Fruit fly (Drosophila melanogaster) whole organism: ENCODE measurements around the gene ND-PDSW.

Experiments
- CG8478 ChIP-seq: fragments of >200 bp; optimal IDR thresholded peaks from 2 replicates; lab custom pipeline; 2018; ENCODE audit warnings: inconsistent platforms
- Dll ChIP-seq: fragments of >200 bp; optimal IDR thresholded peaks from 2 replicates; lab custom pipeline; 2017
- EcR ChIP-seq, 2 experiments: fragments of >200 bp; optimal IDR thresholded peaks; 2 replicates each; lab custom pipeline; 2017; ENCODE audit warnings: missing biosample characterization in 2 of 2, missing genetic modification characterization in 2 of 2, missing genetic modification reagents in 2 of 2
- pan ChIP-seq: fragments of >200 bp; optimal IDR thresholded peaks from 2 replicates; lab custom pipeline; 2017
- psq ChIP-seq: fragments of >200 bp; optimal IDR thresholded peaks from 2 replicates; lab custom pipeline; 2017
- usp ChIP-seq: fragments of >200 bp; optimal IDR thresholded peaks from 2 replicates; lab custom pipeline; 2017; ENCODE audit warnings: missing biosample characterization, missing genetic modification characterization, mixed read lengths

ND-PDSW gene

DNA sequence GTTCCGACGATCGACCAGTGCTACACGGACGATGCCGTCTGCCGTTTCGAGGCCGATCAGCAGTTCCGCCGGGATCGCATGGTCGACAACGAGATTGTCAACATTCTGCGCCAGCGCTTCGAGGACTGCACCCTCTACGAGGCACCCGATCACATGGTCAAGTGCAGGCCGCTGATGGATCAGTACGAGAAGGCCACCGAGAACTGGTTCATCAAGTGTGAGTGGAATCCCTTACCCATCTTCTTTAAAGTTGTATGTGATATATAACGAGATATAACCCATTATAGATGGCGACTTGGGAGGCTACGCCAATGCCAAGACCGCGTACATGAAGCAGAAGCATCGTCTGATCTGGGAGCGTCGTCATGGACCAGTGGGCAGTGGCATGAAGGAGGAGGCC is 889 bp downstream of the ND-PDSW start:
- TF ChIP-seq EcR (GFP tag; optimal IDR thresholded peaks at IDR 0.05; lab: Kevin White, UChicago) (no peak), pan (lab: Kevin White, UChicago) (no peak), usp (GFP tag; lab: Kevin White, UChicago) (no peak), Dll (lab: Kevin White, UChicago) (no peak), CG8478 (no peak), psq (lab: Kevin White, UChicago) (no peak)

DNA sequence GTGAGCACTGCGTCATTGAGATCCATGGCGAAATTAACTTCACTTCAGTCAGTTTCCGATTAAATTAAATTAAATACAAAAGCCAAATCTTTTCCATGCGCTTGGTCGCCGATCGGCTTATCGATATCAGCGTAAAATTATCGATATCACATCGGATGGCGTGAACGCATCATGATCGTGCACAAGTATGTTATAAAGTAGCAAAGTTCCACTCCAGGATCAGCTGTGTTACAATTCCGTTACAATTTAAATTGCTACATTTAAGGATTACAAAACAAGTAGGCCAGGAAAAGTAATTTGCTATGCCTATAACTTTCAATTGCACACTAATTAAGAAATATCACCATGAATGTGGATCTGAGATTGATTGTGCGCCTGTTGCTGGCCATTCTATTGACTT is 3.9 kb downstream of the ND-PDSW start, which contains the start of the genes Pif1 and CG31776:
Gene Pif1 (minus strand): TSS at position 136 of the 400 bp plus-strand sequence.
Gene CG31776 (plus strand): TSS at position 314 of the 400 bp plus-strand sequence.
- TF ChIP-seq CG8478 (no peak), usp (GFP tag; lab: Kevin White, UChicago) (no peak), pan (lab: Kevin White, UChicago) (no peak), Dll (lab: Kevin White, UChicago) (no peak), EcR (GFP tag; optimal IDR thresholded peaks at IDR 0.05; lab: Kevin White, UChicago) (no peak), psq (lab: Kevin White, UChicago) (no peak)

DNA sequence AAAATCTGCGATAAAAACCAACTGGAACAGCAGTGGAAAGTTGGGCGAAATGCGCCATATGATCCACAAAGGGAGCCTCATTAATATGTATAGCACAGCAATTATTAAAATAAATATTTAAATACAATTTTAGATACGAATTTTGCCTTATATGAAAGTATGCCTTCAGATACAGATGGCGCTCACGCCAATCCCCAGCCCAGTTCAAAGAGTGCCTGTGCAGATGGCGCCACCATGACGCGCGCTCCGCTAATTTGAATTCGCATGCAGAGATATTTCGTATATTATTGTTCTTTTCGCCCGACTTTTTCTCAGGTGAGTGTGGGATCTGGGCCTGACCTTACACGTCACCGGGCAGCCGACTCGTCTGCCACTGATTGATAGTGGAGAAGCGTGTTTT is 6.3 kb downstream of the ND-PDSW start, which contains the start of gene Pgant4:
Gene Pgant4 (plus strand): TSS at position 362 of the 400 bp plus-strand sequence.
- no peak for TF ChIP-seq pan (lab: Kevin White, UChicago)
- TF ChIP-seq CG8478, result no peak
- no peak for TF ChIP-seq psq (lab: Kevin White, UChicago)
- TF ChIP-seq EcR (GFP tag; optimal IDR thresholded peaks at IDR 0.05; lab: Kevin White, UChicago), result no peak
- no peak for TF ChIP-seq Dll (lab: Kevin White, UChicago)
- no peak for TF ChIP-seq usp (GFP tag; lab: Kevin White, UChicago)

DNA sequence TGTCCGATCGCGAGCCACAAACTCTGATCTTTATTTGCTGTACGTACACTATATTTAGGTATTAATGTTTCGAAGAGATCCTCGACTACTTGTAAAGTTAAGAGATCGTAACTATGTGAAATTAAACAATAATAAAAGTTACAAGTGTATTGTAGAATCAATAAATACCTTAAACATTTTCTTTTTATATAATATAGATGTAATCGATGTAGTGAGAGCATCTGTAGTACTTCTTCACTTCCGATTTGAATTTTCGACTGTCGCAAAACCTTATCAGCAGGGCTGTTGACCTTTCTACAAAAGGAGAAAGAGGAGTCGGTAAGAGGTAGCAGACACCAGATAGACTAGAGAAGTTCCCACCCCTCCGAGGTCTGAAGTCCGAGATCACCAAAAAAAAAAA is 9.2 kb downstream of the ND-PDSW start:
- TF ChIP-seq CG8478 (no peak), usp (GFP tag; lab: Kevin White, UChicago) (no peak), Dll (lab: Kevin White, UChicago) (no peak), EcR (GFP tag; optimal IDR thresholded peaks at IDR 0.05; lab: Kevin White, UChicago) (no peak), pan (lab: Kevin White, UChicago) (no peak), psq (lab: Kevin White, UChicago) (no peak)

DNA sequence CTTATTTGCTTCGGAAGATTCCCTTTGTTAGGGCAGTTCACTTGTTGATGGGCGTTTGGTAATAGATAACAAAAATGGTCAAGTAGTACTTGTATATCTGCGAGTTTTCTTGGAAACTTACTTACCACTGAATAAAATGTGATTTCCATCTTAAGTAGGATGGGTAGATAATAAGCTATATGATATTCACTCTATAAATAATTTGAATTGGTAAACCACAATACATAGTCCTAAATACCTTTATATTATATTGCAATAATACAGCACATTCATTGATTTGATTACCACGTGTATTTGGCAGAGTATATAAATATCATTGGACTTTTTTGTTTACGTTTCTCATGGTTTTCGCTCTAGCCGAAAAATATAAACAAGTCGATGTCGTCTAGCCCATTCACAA is 10.0 kb downstream of the ND-PDSW start:
- TF ChIP-seq pan (lab: Kevin White, UChicago), result no peak

DNA sequence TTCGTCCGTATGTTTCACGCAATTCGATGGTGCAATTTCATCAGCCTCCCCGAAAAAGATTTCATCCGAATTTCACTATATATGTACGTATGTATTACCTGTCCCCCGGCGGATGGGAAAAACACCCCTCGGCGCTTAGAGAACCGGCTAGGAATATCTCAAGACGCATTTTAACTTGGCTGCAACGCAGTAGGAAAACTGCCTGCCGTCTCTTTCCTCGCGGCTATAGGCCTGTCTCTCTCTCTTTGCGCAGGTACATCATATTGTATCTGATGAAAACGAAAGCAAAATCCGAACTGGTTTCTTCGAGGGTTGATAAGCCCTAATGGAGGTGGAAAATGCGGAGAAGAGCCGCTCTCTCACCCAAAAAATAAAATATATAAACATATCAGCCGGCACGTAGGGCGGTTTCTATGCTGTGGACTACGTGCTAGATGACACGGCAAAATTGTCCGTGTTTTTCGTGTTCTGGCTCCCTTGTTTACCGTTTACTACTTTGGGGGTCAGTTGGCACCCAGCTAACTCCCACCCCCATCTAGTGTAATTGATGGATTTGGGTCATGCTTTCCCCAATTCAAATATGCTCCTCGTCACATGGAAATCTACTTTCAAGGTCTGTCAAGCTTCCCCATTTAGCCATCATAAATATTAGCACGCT is 10.6 kb downstream of the ND-PDSW start:
- TF ChIP-seq pan (lab: Kevin White, UChicago) (no peak), usp (GFP tag; lab: Kevin White, UChicago) (no peak), EcR (GFP tag; optimal IDR thresholded peaks at IDR 0.05; lab: Kevin White, UChicago) (no peak), psq (lab: Kevin White, UChicago) (no peak), Dll (lab: Kevin White, UChicago) (no peak), CG8478 (no peak)

DNA sequence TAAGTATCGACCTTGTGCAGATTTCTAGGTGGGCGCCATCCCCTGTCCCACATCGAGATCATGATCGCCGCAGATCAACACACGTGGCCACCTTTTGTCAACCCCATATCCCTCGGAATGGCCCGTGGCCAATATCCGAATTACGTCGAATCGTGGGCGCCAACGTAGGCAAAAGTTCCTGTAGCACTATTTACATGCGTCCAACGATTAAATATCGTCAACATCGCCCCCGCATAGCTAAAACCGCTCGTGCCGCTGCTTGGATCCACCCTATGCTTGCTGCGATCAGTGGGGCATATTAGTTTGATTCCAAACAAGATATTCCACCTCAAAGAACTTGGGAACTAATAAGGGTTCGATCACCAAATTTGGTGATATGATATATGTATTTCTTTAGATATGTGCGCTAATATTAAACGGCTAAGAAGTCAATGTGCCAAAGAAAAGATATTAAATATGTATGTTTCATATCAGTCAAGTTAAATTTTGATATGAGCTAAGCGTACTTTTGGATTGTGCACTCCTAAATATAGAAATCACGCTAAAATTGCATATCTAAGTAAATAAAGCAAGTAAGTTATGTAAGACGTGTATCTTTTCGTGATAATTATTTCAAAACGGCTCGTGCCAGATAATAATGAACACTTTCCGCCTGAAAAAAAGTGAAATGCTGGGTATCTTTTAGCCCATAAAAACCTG is 11.2 kb downstream of the ND-PDSW start:
- TF ChIP-seq usp (GFP tag; lab: Kevin White, UChicago) (no peak), pan (lab: Kevin White, UChicago) (peak; percentile 85), CG8478 (no peak), Dll (lab: Kevin White, UChicago) (no peak), psq (lab: Kevin White, UChicago) (no peak), EcR (GFP tag; optimal IDR thresholded peaks at IDR 0.05; lab: Kevin White, UChicago) (no peak)

DNA sequence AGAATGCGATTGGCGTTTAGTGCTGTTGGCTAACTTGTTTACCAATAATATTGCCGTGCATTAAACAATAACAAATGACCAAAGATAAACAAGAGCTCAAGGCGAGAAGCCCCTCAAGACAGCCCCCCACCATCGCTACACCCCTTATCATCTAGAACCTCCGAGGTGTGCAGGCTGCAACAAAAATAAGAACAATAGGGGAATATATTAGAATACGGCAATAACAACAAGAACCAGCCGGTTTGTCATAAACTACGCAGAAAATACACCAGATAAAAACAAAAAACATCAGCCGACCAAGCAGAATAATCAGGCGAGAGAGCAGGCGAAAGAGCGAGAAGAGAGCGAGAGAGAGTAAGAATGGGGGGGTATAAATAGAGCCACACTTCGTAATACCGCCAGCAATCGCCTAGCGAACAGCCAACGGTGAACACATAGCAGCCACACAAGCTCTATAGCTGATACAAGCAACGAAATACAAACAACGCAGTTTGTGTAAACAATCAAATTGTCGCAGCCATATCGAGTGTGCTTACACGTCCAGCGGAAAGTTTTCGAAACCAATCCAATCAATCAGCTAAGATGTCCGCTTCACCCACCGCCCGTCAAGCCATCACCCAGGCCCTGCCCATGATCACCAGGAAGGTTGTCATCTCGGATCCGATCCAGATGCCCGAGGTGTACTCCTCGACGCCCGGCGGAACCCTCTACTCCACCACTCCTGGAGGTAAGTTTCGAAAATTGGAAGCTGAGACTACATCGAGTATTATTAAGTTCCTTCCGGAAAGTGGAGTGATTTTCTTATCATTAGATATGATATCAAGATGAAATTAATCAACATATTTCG is 12.3 kb downstream of the ND-PDSW start, which contains the start of gene Thor:
Gene Thor (plus strand): TSS at position 401 of the 847 bp plus-strand sequence.
- TF ChIP-seq usp (GFP tag; lab: Kevin White, UChicago) (no peak), CG8478 (no peak), psq (lab: Kevin White, UChicago) (no peak), Dll (lab: Kevin White, UChicago) (peak; percentile 75), EcR (GFP tag; optimal IDR thresholded peaks at IDR 0.05; lab: Kevin White, UChicago) (no peak), pan (lab: Kevin White, UChicago) (no peak)

DNA sequence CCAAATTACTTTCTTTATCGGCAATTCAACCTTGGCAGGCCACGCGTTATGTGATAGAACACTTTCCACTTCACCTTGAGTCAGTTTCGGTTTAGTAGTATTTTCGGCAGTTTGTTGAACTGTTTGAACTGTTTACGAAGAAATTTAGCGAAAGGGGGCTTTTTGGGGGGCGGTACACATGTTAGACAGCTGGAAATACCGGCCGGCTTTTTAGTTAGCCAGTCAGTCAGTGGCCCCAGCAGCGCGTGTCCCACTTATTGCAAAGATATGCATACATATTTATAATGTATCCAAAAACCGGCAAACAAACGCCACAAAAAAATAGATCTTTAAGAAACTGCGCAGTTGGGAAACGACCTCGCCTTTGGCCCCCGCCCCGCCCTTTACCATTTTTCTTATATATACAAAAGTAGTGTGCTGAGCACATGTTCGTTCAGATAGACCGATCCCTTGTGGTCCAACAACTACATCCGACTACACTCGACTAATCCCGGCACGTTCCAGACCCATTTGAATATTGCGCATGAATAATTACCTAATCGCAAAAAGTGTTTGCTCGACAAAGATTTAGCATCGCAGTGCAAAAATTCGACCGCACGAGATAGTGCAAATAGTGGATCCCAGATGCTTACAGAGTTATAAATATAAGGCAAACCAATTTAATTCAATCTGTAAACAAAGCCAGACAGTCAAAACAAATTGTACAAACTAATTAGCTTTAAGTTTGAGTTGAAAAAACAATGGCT is 13.9 kb downstream of the ND-PDSW start:
- no peak for TF ChIP-seq pan (lab: Kevin White, UChicago)
- TF ChIP-seq Dll (lab: Kevin White, UChicago), result no peak
- no peak for TF ChIP-seq CG8478

DNA sequence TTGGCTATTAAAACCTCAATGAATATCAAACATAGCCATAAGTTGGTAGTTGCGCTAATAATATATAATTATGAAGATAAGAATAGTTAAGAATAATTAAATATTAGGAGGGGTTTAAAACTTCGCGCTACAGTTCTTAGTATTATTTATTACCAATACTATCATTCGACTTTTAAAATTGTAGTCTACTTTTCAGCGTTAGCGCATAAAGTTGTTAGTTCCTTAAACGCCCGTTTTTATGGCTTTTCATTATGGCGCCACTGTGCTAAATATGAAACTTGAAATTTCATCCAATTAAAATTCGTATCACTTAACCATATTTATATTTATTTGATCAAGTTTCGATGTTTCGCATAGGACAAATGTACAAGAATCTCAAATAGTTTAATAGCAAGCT is 14.5 kb downstream of the ND-PDSW start:
- no peak for TF ChIP-seq pan (lab: Kevin White, UChicago)
- no peak for TF ChIP-seq psq (lab: Kevin White, UChicago)
- TF ChIP-seq Dll (lab: Kevin White, UChicago), result no peak
- no peak for TF ChIP-seq EcR (GFP tag; optimal IDR thresholded peaks at IDR 0.05; lab: Kevin White, UChicago)
- TF ChIP-seq CG8478, result no peak
- TF ChIP-seq usp (GFP tag; lab: Kevin White, UChicago), result no peak
